Fruit fly (Drosophila melanogaster): ENCODE data around the gene CG6766.

Gene CG6766

DNA sequence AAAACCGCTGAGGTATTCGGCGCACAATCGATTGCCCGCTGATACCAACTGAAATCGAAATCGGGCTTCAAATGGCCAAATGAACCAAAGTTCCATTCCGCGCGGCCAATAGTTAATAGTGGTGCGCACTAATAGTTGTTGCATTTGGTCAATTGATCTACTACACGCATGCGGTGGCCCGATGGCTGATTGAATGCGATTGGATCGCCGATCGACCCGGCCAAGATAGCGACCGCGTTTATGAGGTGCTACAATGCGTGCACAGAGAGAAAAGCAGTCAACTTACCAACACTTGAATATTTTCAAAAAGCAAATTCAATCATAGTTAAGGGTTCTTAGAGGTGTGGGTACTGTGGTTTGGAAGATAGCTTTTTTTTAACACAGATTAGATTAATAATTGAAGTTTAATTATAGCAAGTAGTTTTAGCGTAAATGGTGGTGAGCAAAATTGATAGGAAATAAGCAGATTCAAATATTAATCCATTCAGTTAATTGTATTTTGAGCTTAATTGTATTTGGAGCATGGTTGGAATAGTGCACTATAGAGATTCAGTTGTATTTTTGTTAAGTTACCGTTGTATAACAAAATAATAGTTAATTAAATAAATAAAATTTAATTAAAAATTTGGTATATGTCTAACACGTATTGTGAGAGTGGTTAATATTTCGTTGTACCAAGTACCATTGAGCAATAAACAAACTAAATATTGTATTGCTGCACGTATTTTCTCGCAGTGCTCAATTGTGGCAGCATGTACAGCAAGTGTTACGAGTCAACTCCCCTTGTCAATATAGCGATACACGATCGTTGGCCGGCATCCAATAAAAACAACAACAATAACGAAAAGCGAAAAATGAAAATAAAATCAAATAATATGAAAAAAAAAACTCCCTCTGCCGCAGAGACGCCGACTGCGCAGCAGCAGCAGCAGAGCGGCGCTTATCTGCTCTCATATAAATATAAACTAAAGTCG is 13.7 kb downstream of the CG6766 start (continued):
- TF ChIP-seq pdm3 (GFP tag; optimal IDR thresholded peaks at IDR 0.05): peak; percentile 71
- peak; percentile 46 for TF ChIP-seq CG1621 (tag; optimal IDR thresholded peaks at IDR 0.05)
- TF ChIP-seq CG9139 (GFP tag; optimal IDR thresholded peaks at IDR 0.05): peak; percentile 91
- TF ChIP-seq CG15336 (GFP tag; IDR thresholded peaks at IDR 0.05): peak; percentile 67
- TF ChIP-seq CG3032 (tag; optimal IDR thresholded peaks at IDR 0.05): peak; percentile 78
- peak; percentile 68 for TF ChIP-seq vri (GFP tag; optimal IDR thresholded peaks at IDR 0.05)
- no peak for TF ChIP-seq dac (GFP tag; optimal IDR thresholded peaks at IDR 0.05)
- peak; percentile 75 for TF ChIP-seq topi (GFP tag; optimal IDR thresholded peaks at IDR 0.05)
- TF ChIP-seq fkh (GFP tag; optimal IDR thresholded peaks at IDR 0.05): no peak
- peak; percentile 1 for TF ChIP-seq Eip75B (GFP tag; optimal IDR thresholded peaks at IDR 0.05)
- TF ChIP-seq Eip78C (GFP tag): peak; percentile 91

DNA sequence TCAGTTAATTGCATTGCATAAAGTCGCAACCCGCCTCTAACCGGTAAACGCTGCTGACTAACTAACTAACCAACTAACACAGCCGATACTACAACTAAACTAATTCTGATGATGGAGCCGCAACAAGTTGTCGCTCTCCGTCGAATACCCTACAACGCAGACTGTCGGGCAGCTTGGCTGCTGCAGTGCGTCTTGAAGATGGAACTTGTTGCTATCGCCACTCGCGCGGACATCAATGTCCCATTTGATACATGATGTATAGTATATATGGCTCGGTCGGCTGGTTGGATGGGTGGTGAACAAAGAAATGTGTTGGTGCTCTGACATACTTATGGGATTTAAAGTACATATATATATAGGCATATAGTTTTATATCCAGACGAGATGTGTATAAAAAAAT is 15.0 kb downstream of the CG6766 start:
- TF ChIP-seq Ets96B (tag; optimal IDR thresholded peaks at IDR 0.05) (peak; percentile 21), CG9139 (GFP tag; optimal IDR thresholded peaks at IDR 0.05) (no peak), CG3919 (GFP tag; optimal IDR thresholded peaks at IDR 0.05) (peak; percentile 42), CG6792 (GFP tag; optimal IDR thresholded peaks at IDR 0.05) (no peak), ss (GFP tag; optimal IDR thresholded peaks at IDR 0.05) (peak; percentile 35 to 44), CG11762 (GFP tag; optimal IDR thresholded peaks at IDR 0.05; ENCODE audit: insufficient read depth) (no peak), CG15336 (GFP tag; IDR thresholded peaks at IDR 0.05) (peak; percentile 49), CG3032 (tag; optimal IDR thresholded peaks at IDR 0.05) (peak; percentile 38), Sox102F (GFP tag; optimal IDR thresholded peaks at IDR 0.05) (peak; percentile 4), svp (GFP tag) (peak; percentile 55), achi (GFP tag; optimal IDR thresholded peaks at IDR 0.05) (peak; percentile 8), CG16779 (tag; optimal IDR thresholded peaks at IDR 0.05) (no peak), lz (GFP tag; optimal IDR thresholded peaks at IDR 0.05) (no peak), Sox14 (GFP tag; optimal IDR thresholded peaks at IDR 0.05) (peak; percentile 61), pdm3 (GFP tag; optimal IDR thresholded peaks at IDR 0.05) (no peak), CG6276 (GFP tag; optimal IDR thresholded peaks at IDR 0.05) (peak; percentile 55), Eip75B (GFP tag; optimal IDR thresholded peaks at IDR 0.05) (peak; percentile 4), CG6808 (GFP tag; optimal IDR thresholded peaks at IDR 0.05) (peak; percentile 33), CG6163 (GFP tag; IDR thresholded peaks at IDR 0.05) (peak; percentile 54; the same call in 2 of the 3 replicates), Hr4 (GFP tag; optimal IDR thresholded peaks at IDR 0.05) (no peak), fd59A (GFP tag; optimal IDR thresholded peaks at IDR 0.05) (peak; percentile 25), net (GFP tag; optimal IDR thresholded peaks at IDR 0.05) (peak; percentile 49), CG1621 (tag; optimal IDR thresholded peaks at IDR 0.05) (peak; percentile 40), esn (GFP tag; optimal IDR thresholded peaks at IDR 0.05) (peak; percentile 51), Lpt (GFP tag; optimal IDR thresholded peaks at IDR 0.05) (peak; percentile 31), topi (GFP tag; optimal IDR thresholded peaks at IDR 0.05) (peak; percentile 11), cyc (GFP tag; optimal IDR thresholded peaks at IDR 0.05) (peak; percentile 17), spab (GFP tag; optimal IDR thresholded peaks at IDR 0.05) (peak; percentile 27), salr (GFP tag; optimal IDR thresholded peaks at IDR 0.05) (peak in 1 of 2 experiments; percentile 35), CG32006 (GFP tag; optimal IDR thresholded peaks at IDR 0.05) (peak; percentile 7), CG10631 (GFP tag; optimal IDR thresholded peaks at IDR 0.05) (peak; percentile 22), Eip78C (GFP tag) (peak; percentile 77), CG10669 (GFP tag; optimal IDR thresholded peaks at IDR 0.05) (no peak), CG31627 (GFP tag; optimal IDR thresholded peaks at IDR 0.05) (peak; percentile 31), dsx (GFP tag; optimal IDR thresholded peaks at IDR 0.05; ENCODE audit: poor library complexity, severe bottlenecking) (peak; percentile 41), eg (GFP tag; IDR thresholded peaks at IDR 0.05) (peak; percentile 70; the same call in 2 of the 3 replicates)
